Fruit fly (Drosophila melanogaster): Measurements from ENCODE around the gene CG31688.
"Not testable (repeated sequence)": the region's sequence is repeated elsewhere in the genome, so short reads cannot be mapped to it uniquely, and the experiment has no call there.

Gene CG31688

DNA sequence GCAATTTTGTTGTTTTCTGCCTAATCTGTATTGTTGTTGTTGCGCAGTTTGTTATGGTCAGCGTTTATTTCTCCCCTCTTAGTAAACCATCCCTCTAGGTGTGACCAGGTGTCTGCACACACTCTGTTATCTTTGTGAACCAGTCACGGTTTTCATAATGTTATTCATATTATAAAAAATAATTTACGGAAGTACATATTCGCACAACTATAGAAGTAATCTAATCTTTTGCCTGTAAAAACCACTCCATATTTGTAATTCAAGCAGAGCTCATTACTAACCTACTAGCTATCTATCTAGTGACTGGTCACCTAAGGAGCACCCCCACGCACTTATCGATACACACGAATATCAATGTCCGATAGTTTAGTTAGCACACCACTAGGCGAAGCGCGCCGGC lies 33.0 kb downstream of the CG31688 start, which contains the start of the genes CG18858 and Cdc23:
CG18858 (minus strand) TSS at position 101 of the 400 bp plus-strand sequence.
Cdc23 (plus strand) TSS at position 368 of the 400 bp plus-strand sequence.
- TF ChIP-seq Dll (optimal IDR thresholded peaks at IDR 0.05); usp (GFP tag; optimal IDR thresholded peaks at IDR 0.05); CG8478 (optimal IDR thresholded peaks at IDR 0.05): not testable (repeated sequence)

DNA sequence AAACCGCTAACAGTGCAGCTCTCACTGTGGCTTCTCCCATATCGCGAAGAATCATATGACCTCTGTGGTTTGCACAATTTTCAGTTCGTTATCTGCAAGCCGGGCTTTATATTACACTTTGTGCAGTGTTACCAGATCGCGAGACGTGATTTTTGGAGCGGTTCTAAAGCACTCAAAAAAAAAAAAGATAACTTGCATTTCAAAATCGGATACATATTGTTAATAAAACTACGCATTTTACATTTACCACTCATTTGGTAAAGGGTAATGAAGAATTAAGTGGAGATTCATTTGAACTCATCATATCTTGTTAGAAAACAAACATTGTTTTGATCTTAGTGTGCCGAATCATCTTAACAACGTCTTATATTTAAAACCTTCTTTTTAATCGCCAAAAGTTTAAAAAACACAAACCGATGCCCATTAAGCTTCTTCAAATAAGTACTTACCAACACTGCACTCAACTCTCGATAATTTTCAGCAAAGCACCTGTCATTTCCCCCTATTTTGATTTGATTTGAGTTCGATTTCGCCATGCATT lies 37.4 kb downstream of the CG31688 start, which contains the start of gene CG2493:
CG2493 (minus strand) TSS at position 129 of the 541 bp plus-strand sequence.
- TF ChIP-seq EcR (GFP tag; optimal IDR thresholded peaks at IDR 0.05) (no peak), Dll (optimal IDR thresholded peaks at IDR 0.05) (no peak), pan (optimal IDR thresholded peaks at IDR 0.05) (no peak), usp (GFP tag; optimal IDR thresholded peaks at IDR 0.05) (no peak), CG8478 (optimal IDR thresholded peaks at IDR 0.05) (no peak), psq (optimal IDR thresholded peaks at IDR 0.05) (no peak)

DNA sequence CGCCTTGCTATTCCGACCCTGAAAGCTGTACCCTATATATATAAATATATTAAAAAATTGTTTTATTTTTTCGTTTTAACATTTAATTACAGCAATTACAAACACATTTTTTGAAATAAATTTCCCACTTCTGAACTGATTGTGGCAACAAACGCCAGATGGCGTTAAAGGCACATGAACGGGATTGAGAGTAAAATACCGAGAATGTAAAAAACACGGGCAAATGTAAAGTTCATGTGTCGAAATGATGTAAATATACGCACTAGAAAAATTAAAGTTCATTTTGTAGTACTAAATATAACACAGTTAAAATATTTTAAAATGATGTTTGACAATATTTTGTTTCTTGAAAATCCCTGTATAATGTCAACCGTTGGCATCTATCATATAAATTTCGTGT lies 38.4 kb downstream of the CG31688 start:
- TF ChIP-seq usp (GFP tag; optimal IDR thresholded peaks at IDR 0.05) (no peak), psq (optimal IDR thresholded peaks at IDR 0.05) (no peak), CG8478 (optimal IDR thresholded peaks at IDR 0.05) (no peak), EcR (GFP tag; optimal IDR thresholded peaks at IDR 0.05) (no peak), Dll (optimal IDR thresholded peaks at IDR 0.05) (no peak), pan (optimal IDR thresholded peaks at IDR 0.05) (no peak)

DNA sequence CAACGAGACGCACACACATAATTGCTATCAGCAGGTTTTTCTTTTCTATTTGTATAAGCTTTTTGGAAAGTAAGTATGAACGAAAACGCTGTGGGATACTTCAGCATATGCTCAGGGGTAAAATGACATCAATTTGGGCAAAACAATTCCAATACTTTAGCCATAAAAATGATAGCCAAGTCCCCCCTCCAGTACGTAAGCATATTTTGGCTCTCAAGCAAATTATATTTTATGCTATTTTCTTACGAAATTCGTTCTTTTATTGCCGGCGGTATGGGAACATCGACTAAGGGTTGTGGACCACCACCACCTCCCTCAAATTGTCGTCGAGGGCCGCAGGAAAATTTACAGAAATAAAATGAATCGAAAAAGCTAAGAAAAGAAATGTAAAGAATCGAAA lies 47.3 kb downstream of the CG31688 start, which contains the start of gene CG43233:
CG43233 (minus strand) TSS at position 101 of the 400 bp plus-strand sequence.
- TF ChIP-seq EcR (GFP tag; optimal IDR thresholded peaks at IDR 0.05) (no peak), CG8478 (optimal IDR thresholded peaks at IDR 0.05) (no peak), pan (optimal IDR thresholded peaks at IDR 0.05) (no peak), psq (optimal IDR thresholded peaks at IDR 0.05) (no peak), Dll (optimal IDR thresholded peaks at IDR 0.05) (no peak), usp (GFP tag; optimal IDR thresholded peaks at IDR 0.05) (no peak)

DNA sequence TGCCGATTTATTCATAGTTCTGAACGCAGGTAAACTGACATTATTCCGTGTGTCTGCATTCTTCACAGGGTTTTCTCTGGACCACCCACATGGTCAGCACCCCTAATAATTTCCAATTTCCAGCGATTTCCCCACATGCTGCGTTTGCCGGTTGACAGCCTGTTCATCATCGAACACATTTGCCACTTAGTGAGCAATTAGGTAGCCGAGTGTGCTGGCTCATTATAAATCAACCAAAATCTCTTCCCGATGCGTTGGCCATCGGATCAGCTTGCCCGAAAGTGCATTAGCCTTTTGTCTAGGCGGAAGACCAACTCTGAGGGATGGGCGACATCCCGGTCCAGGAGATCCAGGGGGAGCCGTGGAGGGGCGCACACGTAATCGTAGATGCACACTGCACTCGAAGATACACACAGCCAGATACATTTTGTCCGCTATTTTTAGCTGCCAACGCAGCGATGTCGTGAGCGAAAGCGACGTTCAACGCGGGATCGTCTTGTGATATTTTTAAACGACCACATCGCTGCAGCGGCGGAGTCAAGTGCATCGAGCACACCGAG lies 50.8 kb downstream of the CG31688 start:
- TF ChIP-seq EcR (GFP tag; optimal IDR thresholded peaks at IDR 0.05) (peak in 1 of 2 experiments; percentile 79), psq (optimal IDR thresholded peaks at IDR 0.05) (no peak)

DNA sequence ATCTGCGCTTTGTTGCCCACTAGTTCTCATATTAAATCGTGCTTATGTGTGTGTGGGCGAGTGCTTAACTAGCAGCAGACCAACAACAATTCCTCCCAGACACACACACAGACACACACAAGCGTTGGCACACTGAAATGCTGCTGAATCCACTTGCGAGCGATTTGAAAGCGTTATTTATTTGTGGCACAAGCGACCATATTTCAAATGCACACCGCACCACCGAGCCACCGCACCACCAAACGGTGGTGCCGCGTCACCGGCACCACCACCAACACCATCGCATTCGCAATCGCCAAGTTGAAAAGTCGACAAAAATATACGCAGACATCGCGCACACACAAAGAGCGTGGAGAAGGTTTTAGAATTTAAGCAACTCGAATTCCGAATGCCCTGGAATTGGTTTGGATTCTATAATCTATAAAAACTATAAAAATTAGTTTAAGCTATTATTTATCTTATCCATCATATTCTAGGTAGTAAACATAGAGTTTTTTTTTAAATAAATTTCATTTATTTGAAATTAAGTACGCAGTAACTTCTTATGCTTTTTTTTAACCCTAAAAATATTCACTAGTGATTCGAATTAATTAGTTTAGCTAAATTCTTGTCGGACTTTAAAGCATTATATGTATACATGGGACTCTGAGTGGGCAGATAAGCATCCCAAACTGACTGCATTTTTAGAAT lies 52.7 kb downstream of the CG31688 start:
- no peak for TF ChIP-seq pan (optimal IDR thresholded peaks at IDR 0.05)
- no peak for TF ChIP-seq CG8478 (optimal IDR thresholded peaks at IDR 0.05)
- TF ChIP-seq Dll (optimal IDR thresholded peaks at IDR 0.05), result no peak
- TF ChIP-seq usp (GFP tag; optimal IDR thresholded peaks at IDR 0.05), result no peak
- no peak for TF ChIP-seq psq (optimal IDR thresholded peaks at IDR 0.05)
- no peak for TF ChIP-seq EcR (GFP tag; optimal IDR thresholded peaks at IDR 0.05)

DNA sequence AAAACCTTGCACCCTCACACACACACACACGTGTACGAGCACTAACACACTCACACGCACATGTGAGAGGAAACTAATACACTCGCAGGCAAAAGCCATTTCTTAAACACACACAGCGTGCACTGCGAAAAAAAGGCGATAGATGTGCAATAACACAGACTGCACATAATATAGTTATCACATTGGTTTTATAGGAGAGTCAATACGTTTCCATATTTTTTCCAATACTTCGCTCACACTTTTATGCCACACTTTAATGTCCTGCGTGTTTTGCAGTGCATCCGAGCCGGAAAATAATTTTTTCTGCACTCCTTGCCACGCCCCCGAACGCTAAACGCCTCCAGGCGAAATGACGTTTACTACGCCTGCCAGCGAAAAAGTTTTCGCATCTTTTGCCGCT lies 53.7 kb downstream of the CG31688 start:
- no peak for TF ChIP-seq pan (optimal IDR thresholded peaks at IDR 0.05)
- TF ChIP-seq usp (GFP tag; optimal IDR thresholded peaks at IDR 0.05), result no peak
- no peak for TF ChIP-seq CG8478 (optimal IDR thresholded peaks at IDR 0.05)
- TF ChIP-seq EcR (GFP tag; optimal IDR thresholded peaks at IDR 0.05), result no peak
- TF ChIP-seq psq (optimal IDR thresholded peaks at IDR 0.05), result no peak
- no peak for TF ChIP-seq Dll (optimal IDR thresholded peaks at IDR 0.05)

DNA sequence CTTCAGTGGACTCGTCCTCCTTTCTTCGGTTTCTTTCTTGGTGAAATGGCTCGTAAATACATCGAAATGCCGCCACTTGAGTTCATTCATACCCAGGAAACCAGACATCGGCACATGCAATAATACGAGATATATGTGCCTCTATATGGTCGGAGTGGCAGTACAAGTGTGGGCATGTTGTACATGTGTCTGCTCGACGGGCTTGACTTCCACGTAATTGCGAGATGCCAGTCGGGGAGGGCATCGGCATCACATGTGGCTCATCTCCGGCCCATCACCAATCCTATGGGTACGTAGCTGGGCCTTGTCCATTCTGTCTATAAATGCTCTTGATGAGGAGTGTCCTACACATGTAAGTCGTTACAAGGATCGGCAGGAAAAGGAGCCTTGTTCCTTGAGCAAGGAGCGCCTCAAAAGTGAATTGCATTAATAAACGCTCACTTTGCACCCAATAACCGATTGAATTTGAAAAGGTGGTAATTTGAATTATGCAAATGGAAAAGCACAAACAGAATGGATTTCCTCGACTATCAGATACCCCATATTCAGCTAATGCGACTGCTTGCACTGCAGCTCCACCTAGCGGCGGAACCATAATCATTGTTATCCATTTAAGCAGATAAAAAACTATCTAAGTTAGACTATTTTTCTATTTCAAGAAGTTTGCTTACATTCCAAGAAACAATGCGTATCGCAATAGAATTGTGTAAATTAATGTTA lies 55.3 kb downstream of the CG31688 start:
- TF ChIP-seq EcR (GFP tag; optimal IDR thresholded peaks at IDR 0.05) (no peak), psq (optimal IDR thresholded peaks at IDR 0.05) (no peak), usp (GFP tag; optimal IDR thresholded peaks at IDR 0.05) (no peak), pan (optimal IDR thresholded peaks at IDR 0.05) (no peak), Dll (optimal IDR thresholded peaks at IDR 0.05) (no peak), CG8478 (optimal IDR thresholded peaks at IDR 0.05) (no peak)

DNA sequence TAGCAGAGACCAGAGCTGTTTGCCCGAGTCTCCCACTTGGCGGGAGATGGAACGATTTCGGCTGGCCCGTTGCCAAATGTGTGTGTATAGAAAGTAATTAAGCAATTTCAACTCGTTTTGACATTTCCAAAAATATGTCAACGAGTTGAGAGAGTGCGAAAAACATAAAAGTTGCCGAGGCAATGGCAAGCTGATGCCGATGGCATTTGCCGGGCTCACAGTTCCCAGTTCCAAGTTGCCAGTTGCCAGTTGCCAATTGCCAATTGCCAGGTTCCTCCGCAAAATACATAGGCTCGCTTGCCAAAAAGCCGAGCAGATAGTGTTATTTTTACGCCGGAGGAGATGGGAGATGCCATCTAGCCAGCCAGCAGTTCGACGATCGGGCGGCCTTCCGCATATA lies 57.6 kb downstream of the CG31688 start:
- no peak for TF ChIP-seq psq (optimal IDR thresholded peaks at IDR 0.05)
- TF ChIP-seq pan (optimal IDR thresholded peaks at IDR 0.05), result no peak

DNA sequence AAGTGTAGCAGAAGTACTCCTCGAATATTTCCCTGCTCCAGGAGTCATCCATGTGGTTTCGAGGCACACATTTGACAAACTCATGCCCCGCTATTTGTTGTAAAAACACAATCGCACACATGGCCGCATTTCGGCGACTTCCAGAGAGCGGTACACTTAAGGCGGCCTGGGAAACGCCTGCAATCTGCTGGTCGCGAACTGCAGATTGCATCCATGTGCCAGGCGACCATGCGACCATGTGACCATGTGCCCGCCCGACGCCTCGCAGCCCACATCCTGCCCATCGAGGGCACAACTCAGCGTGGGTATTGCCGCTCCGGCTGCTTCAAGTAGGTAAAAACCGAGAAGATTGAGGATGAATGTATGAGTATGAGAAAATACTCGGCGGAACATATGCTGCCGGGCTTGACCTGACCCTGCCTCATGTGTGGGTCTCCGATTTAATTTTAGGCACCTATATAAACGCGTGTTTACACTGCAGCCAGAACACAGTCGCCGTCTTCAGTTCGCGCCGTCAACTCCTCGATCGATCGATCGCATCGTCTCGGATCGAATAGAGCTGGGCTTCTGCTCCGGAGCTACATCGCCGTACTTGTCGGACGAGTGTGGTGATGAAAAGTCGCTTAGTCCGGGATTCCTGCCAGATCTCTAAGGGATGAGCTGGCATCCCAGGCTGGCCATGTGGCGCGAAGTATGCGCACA lies 60.2 kb downstream of the CG31688 start:
- no peak for TF ChIP-seq CG8478 (optimal IDR thresholded peaks at IDR 0.05)

DNA sequence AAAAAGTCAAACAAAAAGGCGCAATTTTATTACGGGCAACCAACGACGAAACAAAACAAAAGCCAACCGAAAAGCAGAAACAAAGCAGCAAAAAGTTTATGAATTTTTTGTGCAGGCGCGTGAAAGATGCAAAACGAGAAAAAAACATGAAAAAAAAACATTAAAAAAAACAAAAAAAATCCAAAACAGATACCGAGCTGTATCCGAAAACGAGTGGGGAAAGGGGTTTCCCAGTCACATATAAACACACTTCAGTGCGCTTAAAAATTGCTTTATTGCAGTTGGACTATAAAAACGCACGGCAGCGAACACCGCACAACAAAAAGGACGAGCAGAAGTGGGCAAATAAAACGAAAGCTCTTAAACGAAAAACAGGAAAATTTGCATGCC lies 60.7 kb downstream of the CG31688 start:
- no peak for TF ChIP-seq pan (optimal IDR thresholded peaks at IDR 0.05)
- TF ChIP-seq Dll (optimal IDR thresholded peaks at IDR 0.05), result no peak
- no peak for TF ChIP-seq psq (optimal IDR thresholded peaks at IDR 0.05)
- TF ChIP-seq usp (GFP tag; optimal IDR thresholded peaks at IDR 0.05), result no peak

DNA sequence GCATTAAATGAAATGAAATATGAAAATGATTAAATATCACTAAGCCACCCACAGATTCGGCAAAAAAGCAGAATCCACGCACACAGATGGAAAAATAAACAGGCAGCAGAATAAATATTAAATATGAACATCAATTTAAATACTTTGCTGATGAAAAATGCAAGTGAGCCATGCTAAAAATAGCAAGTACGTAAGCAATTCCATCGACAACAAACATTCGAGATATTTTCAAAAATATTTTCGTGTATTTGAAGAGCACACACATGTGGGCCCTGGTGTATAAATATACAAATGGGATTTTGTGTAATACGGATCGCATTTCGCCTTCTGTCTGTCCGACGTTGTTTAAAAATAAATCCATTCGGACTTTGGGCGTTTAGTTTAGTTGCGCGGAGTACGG lies 61.7 kb downstream of the CG31688 start:
- TF ChIP-seq CG8478 (optimal IDR thresholded peaks at IDR 0.05) (no peak), usp (GFP tag; optimal IDR thresholded peaks at IDR 0.05) (no peak), pan (optimal IDR thresholded peaks at IDR 0.05) (no peak), psq (optimal IDR thresholded peaks at IDR 0.05) (no peak), EcR (GFP tag; optimal IDR thresholded peaks at IDR 0.05) (no peak), Dll (optimal IDR thresholded peaks at IDR 0.05) (no peak)

Measured in whole organism.